Worm (Caenorhabditis elegans): ENCODE data around the gene R05D8.7.

- no peak for TF ChIP-seq tbx-9 (tag; optimal IDR thresholded peaks at IDR 0.05; ENCODE audit: borderline replicate concordance)
- no peak for TF ChIP-seq lin-35 (GFP tag; optimal IDR thresholded peaks at IDR 0.05)
- TF ChIP-seq egrh-3 (GFP tag; IDR thresholded peaks at IDR 0.05): peak; percentile 8; the same call in 1 of the 2 replicates
- peak; percentile 57 for TF ChIP-seq ama-1 (optimal IDR thresholded peaks at IDR 0.05)
- no peak for TF ChIP-seq ama-1 (GFP tag; optimal IDR thresholded peaks at IDR 0.05)
- TF ChIP-seq attf-5 (GFP tag; optimal IDR thresholded peaks at IDR 0.05): peak; percentile 19
- no peak for TF ChIP-seq ztf-6 (GFP tag; IDR thresholded peaks at IDR 0.05)
- TF ChIP-seq B0019.2 (GFP tag; conservative IDR thresholded peaks at IDR 0.05): no peak
- no peak for TF ChIP-seq unc-62 (GFP tag; optimal IDR thresholded peaks at IDR 0.05)
- TF ChIP-seq nhr-179 (tag; optimal IDR thresholded peaks at IDR 0.05): no peak
- TF ChIP-seq akir-1 (GFP tag; optimal IDR thresholded peaks at IDR 0.05): no peak
- no peak for TF ChIP-seq lin-54 (GFP tag; optimal IDR thresholded peaks at IDR 0.05)
- TF ChIP-seq nfyb-1 (GFP tag; IDR thresholded peaks at IDR 0.05): peak; percentile 50; the same call in 1 of the 2 replicates
- TF ChIP-seq snpc-3.4 (tag; optimal IDR thresholded peaks at IDR 0.05): no peak
These were observed 32.1 kb downstream of the R05D8.7 start, which contains the start of gene dod-3 for ce11 chrV:2730784-2731480.

All from whole organism, young adult.